Fruit fly (Drosophila melanogaster) whole organism, embryonic: ENCODE measurements around the gene CG31807.
A peak's percentile ranks its signal among the peaks of the same experiment; 100 is the strongest.

Source experiments
- Adf1 ChIP-seq: fragments of 200-800 bp; sonication (Bioruptor generic); IDR thresholded peaks from 2 replicates; pipeline ENCODE4 v1.3.6; 2022; ENCODE audit warnings: missing biosample characterization, missing genetic modification characterization
- Blimp-1 ChIP-seq: fragments of 200-800 bp; sonication (Bioruptor generic); optimal IDR thresholded peaks from 3 replicates; lab custom pipeline; 2018; ENCODE audit warnings: missing biosample characterization, missing genetic modification characterization, mild to moderate bottlenecking, moderate library complexity, missing genetic modification reagents
- CG10321 ChIP-seq: fragments of 200-800 bp; sonication (Bioruptor generic); IDR thresholded peaks from 2 replicates; pipeline ENCODE4 v1.3.6; 2022; ENCODE audit warnings: missing biosample characterization, missing genetic modification characterization
- CG10565 ChIP-seq: fragments of 200-800 bp; sonication (Bioruptor generic); optimal IDR thresholded peaks from 3 replicates; lab custom pipeline; 2016; ENCODE audit warnings: missing biosample characterization, mild to moderate bottlenecking, missing genetic modification characterization
- CG10959 ChIP-seq: fragments of 200-800 bp; sonication (Bioruptor generic); IDR thresholded peaks from 2 replicates; pipeline ENCODE4 v1.3.6; 2022; ENCODE audit warnings: missing biosample characterization, missing genetic modification characterization
- CG11560 ChIP-seq: fragments of 200-800 bp; sonication (Bioruptor generic); IDR thresholded peaks from 3 replicates; pipeline ENCODE4 v1.3.6; 2022; ENCODE audit warnings: missing biosample characterization, missing genetic modification characterization
- CG11723 ChIP-seq: fragments of 200-800 bp; sonication (Bioruptor generic); optimal IDR thresholded peaks from 2 replicates; lab custom pipeline; 2017; ENCODE audit warnings: missing biosample characterization, mild to moderate bottlenecking, missing genetic modification characterization
- CG12942 ChIP-seq: fragments of 200-800 bp; sonication (Bioruptor generic); optimal IDR thresholded peaks from 3 replicates; lab custom pipeline; 2016; ENCODE audit warnings: missing biosample characterization, missing genetic modification characterization
- CG17361 ChIP-seq: fragments of 200-800 bp; sonication (Bioruptor generic); IDR thresholded peaks from 3 replicates; pipeline ENCODE4 v1.3.6; 2022; ENCODE audit warnings: missing biosample characterization, missing genetic modification characterization
- CG18619 ChIP-seq: fragments of 200-800 bp; sonication (Bioruptor generic); optimal IDR thresholded peaks from 3 replicates; lab custom pipeline; 2017; ENCODE audit warnings: missing biosample characterization, mild to moderate bottlenecking, missing genetic modification characterization
- CG31388 ChIP-seq: fragments of 200-800 bp; sonication (Bioruptor generic); optimal IDR thresholded peaks from 2 replicates; lab custom pipeline; 2016; ENCODE audit warnings: missing biosample characterization, missing genetic modification characterization
- CG5953 ChIP-seq: fragments of 200-800 bp; sonication (Bioruptor generic); IDR thresholded peaks from 2 replicates; pipeline ENCODE4 v1.3.6; 2022; ENCODE audit warnings: missing biosample characterization, missing genetic modification characterization
- CG6683 ChIP-seq: fragments of 200-800 bp; sonication (Bioruptor generic); optimal IDR thresholded peaks from 2 replicates; lab custom pipeline; 2017; ENCODE audit warnings: missing biosample characterization, mild to moderate bottlenecking, missing genetic modification characterization, missing genetic modification reagents
- CG6765 ChIP-seq: fragments of 200-800 bp; sonication (Bioruptor generic); optimal IDR thresholded peaks from 3 replicates; lab custom pipeline; 2017; ENCODE audit warnings: missing biosample characterization, mild to moderate bottlenecking, missing genetic modification characterization
- CG6791 ChIP-seq: fragments of 200-800 bp; sonication (Bioruptor generic); IDR thresholded peaks from 3 replicates; pipeline ENCODE4 v1.3.6; 2022; ENCODE audit warnings: missing biosample characterization, missing genetic modification characterization; ENCODE audit not compliant: partially characterized antibody
- CG7839 ChIP-seq: fragments of 200-800 bp; sonication (Bioruptor generic); optimal IDR thresholded peaks from 3 replicates; lab custom pipeline; 2018; ENCODE audit warnings: missing biosample characterization, mild to moderate bottlenecking, missing genetic modification characterization, moderate library complexity
- CG9437 ChIP-seq: fragments of 200-800 bp; sonication (Bioruptor generic); optimal IDR thresholded peaks from 2 replicates; lab custom pipeline; 2018; ENCODE audit warnings: missing biosample characterization, mild to moderate bottlenecking, missing genetic modification characterization
- Deaf1 ChIP-seq: fragments of 200-800 bp; optimal IDR thresholded peaks from 3 replicates; lab custom pipeline; 2019; ENCODE audit warnings: missing biosample characterization, mild to moderate bottlenecking, missing genetic modification characterization, moderate library complexity
- Dek ChIP-seq: fragments of 200-800 bp; sonication (Bioruptor generic); optimal IDR thresholded peaks from 3 replicates; lab custom pipeline; 2019; ENCODE audit warnings: missing biosample characterization, mild to moderate bottlenecking, missing genetic modification characterization, moderate library complexity
- Dip3 ChIP-seq: fragments of 200-800 bp; sonication (Bioruptor generic); optimal IDR thresholded peaks from 3 replicates; lab custom pipeline; 2016; ENCODE audit warnings: missing biosample characterization, missing genetic modification characterization
- Doc3 ChIP-seq: fragments of 200-800 bp; sonication (Bioruptor generic); IDR thresholded peaks from 3 replicates; pipeline ENCODE4 v1.3.6; 2022; ENCODE audit warnings: missing biosample characterization, missing genetic modification characterization; ENCODE audit not compliant: partially characterized antibody
- Dp ChIP-seq: fragments of 200-800 bp; sonication (Bioruptor generic); optimal IDR thresholded peaks from 2 replicates; lab custom pipeline; 2018; ENCODE audit warnings: missing biosample characterization, mild to moderate bottlenecking, missing genetic modification characterization, moderate library complexity
- Elba2 ChIP-seq: fragments of 200-800 bp; sonication (Bioruptor generic); optimal IDR thresholded peaks from 3 replicates; lab custom pipeline; 2016; ENCODE audit warnings: missing biosample characterization, missing genetic modification characterization
- Hr39 ChIP-seq: fragments of >200 bp; optimal IDR thresholded peaks from 2 replicates; lab custom pipeline; 2017
- Hr51 ChIP-seq, 2 experiments: fragments of 200-800 bp; sonication (Bioruptor generic); optimal IDR thresholded peaks; 2 replicates in 1 of 2; 3 replicates in 1 of 2; lab custom pipeline; 2016 to 2018; ENCODE audit warnings: missing biosample characterization in 2 of 2, missing genetic modification characterization in 2 of 2, mild to moderate bottlenecking in 1 of 2, moderate library complexity in 1 of 2
- Myb ChIP-seq: fragments of 200-800 bp; sonication (Bioruptor generic); optimal IDR thresholded peaks from 2 replicates; lab custom pipeline; 2016; ENCODE audit warnings: missing biosample characterization, missing genetic modification characterization
- Neu2 ChIP-seq: fragments of 200-800 bp; sonication (Bioruptor generic); optimal IDR thresholded peaks from 3 replicates; lab custom pipeline; 2016; ENCODE audit warnings: missing biosample characterization, missing genetic modification characterization, borderline replicate concordance
- Oaz ChIP-seq: fragments of 200-800 bp; sonication (Bioruptor generic); IDR thresholded peaks from 2 replicates; pipeline ENCODE4 v1.3.6; 2022; ENCODE audit warnings: missing biosample characterization, missing genetic modification characterization
- Pdp1 ChIP-seq, 2 experiments: fragments of 200-800 bp; sonication (Bioruptor generic); optimal IDR thresholded peaks; 3 replicates each; lab custom pipeline; 2016; ENCODE audit warnings: missing biosample characterization in 2 of 2, missing genetic modification characterization in 2 of 2, mild to moderate bottlenecking in 1 of 2, moderate library complexity in 1 of 2
- TFAM ChIP-seq: fragments of 200-800 bp; sonication (Bioruptor generic); optimal IDR thresholded peaks from 2 replicates; lab custom pipeline; 2017; ENCODE audit warnings: missing biosample characterization, missing genetic modification characterization, inconsistent platforms
- Vsx1 ChIP-seq: fragments of 200-800 bp; sonication (Bioruptor generic); optimal IDR thresholded peaks from 2 replicates; lab custom pipeline; 2017; ENCODE audit warnings: missing biosample characterization, mild to moderate bottlenecking, missing genetic modification characterization, missing genetic modification reagents
- ara ChIP-seq: fragments of 200-800 bp; sonication (Bioruptor generic); IDR thresholded peaks from 2 replicates; pipeline ENCODE4 v1.3.6; 2022; ENCODE audit warnings: missing biosample characterization, missing genetic modification characterization
- br ChIP-seq: fragments of >200 bp; optimal IDR thresholded peaks from 2 replicates; lab custom pipeline; 2017
- cg ChIP-seq: fragments of 200-800 bp; sonication (Bioruptor generic); optimal IDR thresholded peaks from 3 replicates; lab custom pipeline; 2019; ENCODE audit warnings: missing biosample characterization, mild to moderate bottlenecking, missing genetic modification characterization, moderate library complexity
- chinmo ChIP-seq: fragments of 200-800 bp; sonication (Bioruptor generic); IDR thresholded peaks from 4 replicates; pipeline ENCODE4 v1.3.6; 2022; ENCODE audit warnings: missing biosample characterization, missing genetic modification characterization; ENCODE audit not compliant: partially characterized antibody
- dysf ChIP-seq: fragments of 200-800 bp; sonication (Bioruptor generic); IDR thresholded peaks from 3 replicates; pipeline ENCODE4 v1.3.6; 2022; ENCODE audit warnings: missing biosample characterization, missing genetic modification characterization
- ewg ChIP-seq: fragments of 200-800 bp; sonication (Bioruptor generic); optimal IDR thresholded peaks from 3 replicates; lab custom pipeline; 2017; ENCODE audit warnings: mild to moderate bottlenecking, missing biosample characterization, missing genetic modification reagents, missing genetic modification characterization
- fd102C ChIP-seq: fragments of 200-800 bp; sonication (Bioruptor generic); optimal IDR thresholded peaks from 2 replicates; lab custom pipeline; 2018; ENCODE audit warnings: missing biosample characterization, mild to moderate bottlenecking, missing genetic modification characterization, moderate library complexity
- gcm2 ChIP-seq: fragments of 200-800 bp; sonication (Bioruptor generic); optimal IDR thresholded peaks from 2 replicates; lab custom pipeline; 2016; ENCODE audit warnings: missing biosample characterization, missing genetic modification characterization
- lilli ChIP-seq: fragments of 200-800 bp; sonication (Bioruptor generic); optimal IDR thresholded peaks from 3 replicates; lab custom pipeline; 2016; ENCODE audit warnings: missing biosample characterization, missing genetic modification characterization
- odd ChIP-seq: fragments of 200-800 bp; sonication (Bioruptor generic); optimal IDR thresholded peaks from 2 replicates; lab custom pipeline; 2017; ENCODE audit warnings: missing biosample characterization, mild to moderate bottlenecking, missing genetic modification characterization
- pfk ChIP-seq: fragments of 200-800 bp; sonication (Bioruptor generic); optimal IDR thresholded peaks from 2 replicates; lab custom pipeline; 2018; ENCODE audit warnings: missing biosample characterization, mild to moderate bottlenecking, missing genetic modification characterization, moderate library complexity
- prd ChIP-seq, 3 experiments: fragments of >200 bp in 2 of 3; fragments of 200-800 bp in 1 of 3; sonication (Bioruptor generic) in 1 of 3; optimal IDR thresholded peaks in 2 of 3; IDR thresholded peaks in 1 of 3; 2 replicates in 2 of 3; 3 replicates in 1 of 3; pipeline versions ENCODE4 v1.3.6 to Lab custom; 2017 to 2022; ENCODE audit warnings: missing biosample characterization in 1 of 3, missing genetic modification characterization in 1 of 3
- scrt ChIP-seq: fragments of 200-800 bp; sonication (Bioruptor generic); optimal IDR thresholded peaks from 2 replicates; lab custom pipeline; 2018; ENCODE audit warnings: missing biosample characterization, mild to moderate bottlenecking, missing genetic modification characterization, moderate library complexity
- slbo ChIP-seq: fragments of 200-800 bp; sonication (Bioruptor generic); IDR thresholded peaks from 2 replicates; pipeline ENCODE4 v1.3.6; 2022; ENCODE audit warnings: missing biosample characterization, missing genetic modification characterization
- sna ChIP-seq: fragments of 200-800 bp; sonication (Bioruptor generic); IDR thresholded peaks from 2 replicates; pipeline ENCODE4 v1.3.6; 2022; ENCODE audit warnings: missing biosample characterization, missing genetic modification characterization; ENCODE audit not compliant: partially characterized antibody
- sob ChIP-seq: fragments of 200-800 bp; sonication (Bioruptor generic); IDR thresholded peaks from 2 replicates; pipeline ENCODE4 v1.3.6; 2022; ENCODE audit warnings: missing biosample characterization, missing genetic modification characterization
- stwl ChIP-seq: fragments of 200-800 bp; sonication (Bioruptor generic); optimal IDR thresholded peaks from 3 replicates; lab custom pipeline; 2018; ENCODE audit warnings: missing biosample characterization, mild to moderate bottlenecking, missing genetic modification characterization, moderate library complexity
- tgo ChIP-seq: fragments of 200-800 bp; sonication (Bioruptor generic); IDR thresholded peaks from 3 replicates; pipeline ENCODE4 v1.3.6; 2022; ENCODE audit warnings: missing biosample characterization, missing genetic modification characterization
- tin ChIP-seq: fragments of 200-800 bp; sonication (Bioruptor generic); optimal IDR thresholded peaks from 3 replicates; lab custom pipeline; 2016; ENCODE audit warnings: missing biosample characterization, missing genetic modification characterization
- vnd ChIP-seq: fragments of 200-800 bp; sonication (Bioruptor generic); IDR thresholded peaks from 3 replicates; pipeline ENCODE4 v1.3.6; 2022; ENCODE audit warnings: missing biosample characterization, missing genetic modification characterization; ENCODE audit not compliant: partially characterized antibody

Gene CG31807

DNA sequence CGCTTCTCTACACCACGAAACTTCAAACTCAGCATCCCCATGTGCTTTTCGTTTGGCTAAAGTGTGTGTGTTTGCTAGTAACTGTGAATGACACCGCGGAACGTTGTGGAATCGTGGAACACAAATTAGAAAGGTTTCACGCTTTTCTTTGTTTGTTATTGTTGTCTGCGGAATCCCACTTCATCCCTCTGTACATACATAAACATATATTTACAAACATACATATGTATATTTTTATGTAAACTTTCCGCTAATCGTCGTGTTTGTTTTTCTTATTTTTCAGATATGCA is 6.8 kb upstream of the CG31807 start (continued):
- TF ChIP-seq chinmo (GFP tag; lab: Robert Waterston, UW) (0 out of 4 replicates have a peak, but pooled peaks have one; percentile 40), Doc3 (GFP tag; lab: Robert Waterston, UW) (no peak), stwl (peak; percentile 23), ara (no peak), Hr39 (lab: Kevin White, UChicago) (no peak), CG12942 (GFP tag; lab: Kevin White, UChicago) (no peak), Dek (no peak), CG17361 (GFP tag; lab: Robert Waterston, UW) (no peak), cg (GFP tag; lab: Kevin White, UChicago) (peak; percentile 6), Elba2 (GFP tag; lab: Kevin White, UChicago) (no peak), dysf (no peak), tgo (GFP tag; lab: Robert Waterston, UW) (no peak), sob (GFP tag; lab: Robert Waterston, UW) (no peak), Neu2 (GFP tag; lab: Kevin White, UChicago) (no peak), Pdp1 (GFP tag; optimal IDR thresholded peaks at IDR 0.05; lab: Kevin White, UChicago) (no peak), TFAM (GFP tag; lab: Kevin White, UChicago) (no peak), br (lab: Kevin White, UChicago) (no peak), Adf1 (GFP tag; lab: Robert Waterston, UW) (no peak), prd (optimal IDR thresholded peaks at IDR 0.05; lab: Kevin White, UChicago) (no peak), prd (GFP tag; IDR thresholded peaks at IDR 0.05; lab: Robert Waterston, UW) (no peak), Oaz (GFP tag; lab: Robert Waterston, UW) (no peak), lilli (GFP tag; lab: Kevin White, UChicago) (no peak), Deaf1 (tag; lab: Kevin White, UChicago) (peak; percentile 74), CG10321 (GFP tag; lab: Robert Waterston, UW) (no peak), vnd (GFP tag; lab: Robert Waterston, UW) (no peak), Dip3 (GFP tag; lab: Kevin White, UChicago) (no peak), CG10565 (GFP tag; lab: Kevin White, UChicago) (no peak), CG9437 (GFP tag; lab: Kevin White, UChicago) (no peak), tin (GFP tag; lab: Kevin White, UChicago) (no peak), Vsx1 (GFP tag; lab: Kevin White, UChicago) (no peak), fd102C (GFP tag; lab: Kevin White, UChicago) (no peak), pfk (GFP tag; lab: Kevin White, UChicago) (peak; percentile 88), CG31388 (no peak), CG6765 (GFP tag; lab: Kevin White, UChicago) (no peak), CG7839 (no peak), CG6791 (no peak), sna (GFP tag; lab: Robert Waterston, UW) (no peak)

- TF ChIP-seq CG11560 (tag; lab: Robert Waterston, UW) (no peak), CG11723 (GFP tag; lab: Kevin White, UChicago) (peak; percentile 27), CG18619 (GFP tag; lab: Kevin White, UChicago) (peak; percentile 35), Myb (GFP tag; lab: Kevin White, UChicago) (no peak), slbo (GFP tag; lab: Robert Waterston, UW) (peak; percentile 57), odd (GFP tag; lab: Kevin White, UChicago) (no peak), gcm2 (GFP tag; lab: Kevin White, UChicago) (no peak), CG10959 (GFP tag; lab: Robert Waterston, UW) (no peak), CG5953 (GFP tag; lab: Robert Waterston, UW) (no peak), CG6683 (GFP tag; lab: Kevin White, UChicago) (no peak), scrt (GFP tag; lab: Kevin White, UChicago) (peak; percentile 99), Blimp-1 (GFP tag; lab: Kevin White, UChicago) (no peak), Hr51 (GFP tag; optimal IDR thresholded peaks at IDR 0.05; lab: Kevin White, UChicago) (peak in 1 of 2 experiments; percentile 47), ewg (peak; percentile 84), Dp (GFP tag; lab: Kevin White, UChicago) (no peak)
These were observed 6.2 kb upstream of the CG31807 start for dm6 chr2L:16689800-16690618.
